Fruit fly (Drosophila melanogaster) whole organism, embryonic: Measurements from ENCODE around the gene Gk1.

Experiments
- Awh ChIP-seq: fragments of 200-800 bp; sonication (Bioruptor generic); IDR thresholded peaks from 2 replicates; pipeline ENCODE4, ENCODE4 v1.3.6; 2022; ENCODE audit warnings: missing biosample characterization, missing genetic modification characterization
- BtbVII ChIP-seq: fragments of 200-800 bp; sonication (Bioruptor generic); optimal IDR thresholded peaks from 3 replicates; lab custom pipeline; 2017; ENCODE audit warnings: missing biosample characterization, mild to moderate bottlenecking, missing genetic modification characterization
- CG10431 ChIP-seq: fragments of 200-800 bp; sonication (Bioruptor generic); optimal IDR thresholded peaks from 3 replicates; lab custom pipeline; 2018; ENCODE audit warnings: missing biosample characterization, mild to moderate bottlenecking, missing genetic modification characterization
- CG10543 ChIP-seq: fragments of 200-800 bp; sonication (Bioruptor generic); optimal IDR thresholded peaks from 3 replicates; lab custom pipeline; 2017; ENCODE audit warnings: missing biosample characterization, mild to moderate bottlenecking, missing genetic modification characterization, moderate library complexity
- CG11695 ChIP-seq: fragments of 200-800 bp; sonication (Bioruptor generic); IDR thresholded peaks from 3 replicates; pipeline ENCODE4 v1.3.6; 2022; ENCODE audit warnings: missing biosample characterization, missing genetic modification characterization
- CG12391 ChIP-seq: fragments of 200-800 bp; sonication (Bioruptor generic); optimal IDR thresholded peaks from 3 replicates; lab custom pipeline; 2018; ENCODE audit warnings: missing biosample characterization, mild to moderate bottlenecking, missing genetic modification characterization, moderate library complexity
- CG13296 ChIP-seq: fragments of 200-800 bp; sonication (Bioruptor generic); optimal IDR thresholded peaks from 3 replicates; lab custom pipeline; 2018; ENCODE audit warnings: missing biosample characterization, mild to moderate bottlenecking, missing genetic modification characterization
- CG13894 ChIP-seq: fragments of 200-800 bp; sonication (Bioruptor generic); optimal IDR thresholded peaks from 3 replicates; lab custom pipeline; 2018; ENCODE audit warnings: missing biosample characterization, mild to moderate bottlenecking, missing genetic modification characterization, moderate library complexity
- CG16779 ChIP-seq: fragments of 200-800 bp; sonication (Bioruptor generic); IDR thresholded peaks from 2 replicates; pipeline ENCODE4 v1.3.6; 2022; ENCODE audit warnings: missing biosample characterization, missing genetic modification characterization
- CG18599 ChIP-seq: fragments of 200-800 bp; sonication (Bioruptor generic); optimal IDR thresholded peaks from 3 replicates; lab custom pipeline; 2017; ENCODE audit warnings: missing biosample characterization, missing genetic modification characterization, mild to moderate bottlenecking, moderate library complexity, missing genetic modification reagents
- CG2199 ChIP-seq: fragments of 200-800 bp; sonication (Bioruptor generic); IDR thresholded peaks from 3 replicates; pipeline ENCODE4 v1.3.6; 2022; ENCODE audit warnings: missing biosample characterization, missing genetic modification characterization
- CG32532 ChIP-seq: fragments of 200-800 bp; sonication (Bioruptor generic); IDR thresholded peaks from 2 replicates; pipeline ENCODE4 v1.3.6; 2022; ENCODE audit warnings: missing biosample characterization, missing genetic modification characterization
- CG34422 ChIP-seq: fragments of 200-800 bp; sonication (Bioruptor generic); IDR thresholded peaks from 3 replicates; pipeline ENCODE4 v1.3.6; 2022; ENCODE audit warnings: missing biosample characterization, missing genetic modification characterization
- CG3838 ChIP-seq: fragments of 200-800 bp; sonication (Bioruptor generic); optimal IDR thresholded peaks from 3 replicates; lab custom pipeline; 2016; ENCODE audit warnings: missing biosample characterization, missing genetic modification characterization
- CG4282 ChIP-seq: fragments of 200-800 bp; sonication (Bioruptor generic); optimal IDR thresholded peaks from 2 replicates; lab custom pipeline; 2016; ENCODE audit warnings: missing biosample characterization, missing genetic modification characterization
- CrebB ChIP-seq: fragments of 200-800 bp; sonication (Bioruptor generic); optimal IDR thresholded peaks from 3 replicates; lab custom pipeline; 2018; ENCODE audit warnings: missing biosample characterization, mild to moderate bottlenecking, missing genetic modification characterization
- Dbx ChIP-seq: fragments of 200-800 bp; sonication (Bioruptor generic); IDR thresholded peaks from 3 replicates; pipeline ENCODE4 v1.3.6; 2022; ENCODE audit warnings: missing biosample characterization, missing genetic modification characterization
- Dip2 ChIP-seq: fragments of 200-800 bp; sonication (Bioruptor generic); IDR thresholded peaks from 2 replicates; pipeline ENCODE4 v1.3.6; 2022; ENCODE audit warnings: missing biosample characterization, missing genetic modification characterization
- Drgx ChIP-seq: fragments of 200-800 bp; sonication (Bioruptor generic); IDR thresholded peaks from 2 replicates; pipeline ENCODE4 v1.3.6; 2022; ENCODE audit warnings: missing biosample characterization, missing genetic modification characterization
- Ets65A ChIP-seq: fragments of 200-800 bp; sonication (Bioruptor generic); peaks from one replicate; lab custom pipeline; 2016; ENCODE audit warnings: missing biosample characterization, missing genetic modification characterization
- HmgZ ChIP-seq: fragments of 200-800 bp; sonication (Bioruptor generic); optimal IDR thresholded peaks from 2 replicates; lab custom pipeline; 2018; ENCODE audit warnings: missing biosample characterization, mild to moderate bottlenecking, missing genetic modification characterization
- Hr3 ChIP-seq: fragments of 200-800 bp; sonication (Bioruptor generic); optimal IDR thresholded peaks from 3 replicates; lab custom pipeline; 2016; ENCODE audit warnings: missing biosample characterization, missing genetic modification characterization
- Hr51 ChIP-seq, 2 experiments: fragments of 200-800 bp; sonication (Bioruptor generic); optimal IDR thresholded peaks; 2 replicates in 1 of 2; 3 replicates in 1 of 2; lab custom pipeline; 2016 to 2018; ENCODE audit warnings: missing biosample characterization in 2 of 2, missing genetic modification characterization in 2 of 2, mild to moderate bottlenecking in 1 of 2, moderate library complexity in 1 of 2
- Hr78 ChIP-seq, 2 experiments: fragments of 200-800 bp in 1 of 2; fragments of >200 bp in 1 of 2; sonication (Bioruptor generic) in 1 of 2; optimal IDR thresholded peaks; 2 replicates each; lab custom pipeline; 2017 to 2019; ENCODE audit warnings: missing biosample characterization in 2 of 2, missing genetic modification characterization in 2 of 2, mild to moderate bottlenecking in 1 of 2, moderate library complexity in 1 of 2
- MESR4 ChIP-seq: fragments of 200-800 bp; sonication (Bioruptor generic); optimal IDR thresholded peaks from 2 replicates; lab custom pipeline; 2018; ENCODE audit warnings: missing biosample characterization, mild to moderate bottlenecking, missing genetic modification characterization, moderate library complexity
- Nf-YB ChIP-seq: fragments of 200-800 bp; sonication (Bioruptor generic); optimal IDR thresholded peaks from 3 replicates; lab custom pipeline; 2019; ENCODE audit warnings: missing biosample characterization, mild to moderate bottlenecking, missing genetic modification characterization, moderate library complexity
- Sox100B ChIP-seq: fragments of 200-800 bp; sonication (Bioruptor generic); optimal IDR thresholded peaks from 3 replicates; lab custom pipeline; 2018; ENCODE audit warnings: missing biosample characterization, mild to moderate bottlenecking, missing genetic modification characterization
- Trl ChIP-seq, 3 experiments: fragments of >200 bp in 2 of 3; fragments of 200-800 bp in 1 of 3; sonication (Bioruptor generic) in 1 of 3; optimal IDR thresholded peaks; 2 replicates in 1 of 3; 3 replicates in 2 of 3; lab custom pipeline; 2016 to 2017; ENCODE audit warnings: missing biosample characterization in 1 of 3, missing genetic modification characterization in 1 of 3
- gcm ChIP-seq: fragments of 200-800 bp; sonication (Bioruptor generic); optimal IDR thresholded peaks from 2 replicates; lab custom pipeline; 2019; ENCODE audit warnings: missing biosample characterization, mild to moderate bottlenecking, missing genetic modification characterization, moderate library complexity
- hkb ChIP-seq, 2 experiments: fragments of 200-800 bp in 1 of 2; fragments of >200 bp in 1 of 2; sonication (Bioruptor generic) in 1 of 2; IDR thresholded peaks in 1 of 2; optimal IDR thresholded peaks in 1 of 2; 2 replicates each; pipeline versions ENCODE4 v1.3.6 to Lab custom; 2017 to 2022; ENCODE audit warnings: missing biosample characterization in 1 of 2, missing genetic modification characterization in 1 of 2
- kni ChIP-seq: fragments of 200-800 bp; sonication (Bioruptor generic); optimal IDR thresholded peaks from 3 replicates; lab custom pipeline; 2017; ENCODE audit warnings: mild to moderate bottlenecking, missing biosample characterization, missing genetic modification reagents, missing genetic modification characterization
- knrl ChIP-seq: fragments of 200-800 bp; sonication (Bioruptor generic); IDR thresholded peaks from 3 replicates; pipeline ENCODE4 v1.3.6; 2022; ENCODE audit warnings: missing biosample characterization, missing genetic modification characterization; ENCODE audit not compliant: partially characterized antibody
- lab ChIP-seq: fragments of 200-800 bp; sonication (Bioruptor generic); optimal IDR thresholded peaks from 3 replicates; lab custom pipeline; 2017; ENCODE audit warnings: missing biosample characterization, missing genetic modification characterization, mild to moderate bottlenecking, moderate library complexity, missing genetic modification reagents
- lov ChIP-seq, 2 experiments: fragments of 200-800 bp in 1 of 2; fragments of >200 bp in 1 of 2; sonication (Bioruptor generic) in 1 of 2; IDR thresholded peaks in 1 of 2; optimal IDR thresholded peaks in 1 of 2; 2 replicates in 1 of 2; 3 replicates in 1 of 2; pipeline versions ENCODE4 v1.3.6 to Lab custom; 2017 to 2022; ENCODE audit warnings: missing biosample characterization in 1 of 2, missing genetic modification characterization in 1 of 2
- nmo ChIP-seq: fragments of 200-800 bp; sonication (Bioruptor generic); optimal IDR thresholded peaks from 2 replicates; lab custom pipeline; 2018; ENCODE audit warnings: missing biosample characterization, mild to moderate bottlenecking, missing genetic modification characterization, moderate library complexity
- nom ChIP-seq: fragments of 200-800 bp; sonication (Bioruptor generic); optimal IDR thresholded peaks from 2 replicates; lab custom pipeline; 2017; ENCODE audit warnings: missing biosample characterization, missing genetic modification characterization, mild to moderate bottlenecking, moderate library complexity, missing genetic modification reagents
- pb ChIP-seq: fragments of 200-800 bp; sonication (Bioruptor generic); optimal IDR thresholded peaks from 3 replicates; lab custom pipeline; 2016; ENCODE audit warnings: missing biosample characterization, missing genetic modification characterization
- rib ChIP-seq: fragments of 200-800 bp; sonication (Bioruptor generic); IDR thresholded peaks from 2 replicates; pipeline ENCODE4 v1.3.6; 2022; ENCODE audit warnings: missing biosample characterization, missing genetic modification characterization
- slp2 ChIP-seq: fragments of 200-800 bp; sonication (Bioruptor generic); optimal IDR thresholded peaks from 2 replicates; lab custom pipeline; 2016; ENCODE audit warnings: missing biosample characterization, missing genetic modification characterization
- vvl ChIP-seq: fragments of 200-800 bp; sonication (Bioruptor generic); IDR thresholded peaks from 2 replicates; pipeline ENCODE4 v1.3.6; 2022; ENCODE audit warnings: missing biosample characterization, missing genetic modification characterization

The Gk1 gene

dm6 chr3L:224004-224951 is 18.6 kb upstream of the Gk1 start (continued):
- peak; percentile 20 for TF ChIP-seq Sox100B
- TF ChIP-seq HmgZ (tag; lab: Kevin White, UChicago), result peak; percentile 2
- peak; percentile 46; the same call in 1 of the 2 replicates for TF ChIP-seq CG16779 (GFP tag; lab: Robert Waterston, UW)
- peak; percentile 84 for TF ChIP-seq kni (GFP tag; lab: Kevin White, UChicago)
- peak; percentile 78 for TF ChIP-seq nom (GFP tag; lab: Kevin White, UChicago)
- peak; percentile 32; the same call in 1 of the 2 replicates for TF ChIP-seq CG32532 (GFP tag; lab: Robert Waterston, UW)
- TF ChIP-seq BtbVII, result peak; percentile 6
- TF ChIP-seq Dip2 (GFP tag; lab: Robert Waterston, UW), result no peak
- TF ChIP-seq Ets65A (GFP tag; lab: Kevin White, UChicago), result peak; percentile 51
- TF ChIP-seq hkb (optimal IDR thresholded peaks at IDR 0.05; lab: Kevin White, UChicago), result no peak
- no peak for TF ChIP-seq hkb (GFP tag; IDR thresholded peaks at IDR 0.05; lab: Robert Waterston, UW)
- peak; percentile 47 for TF ChIP-seq CG3838 (GFP tag; lab: Kevin White, UChicago)
- peak; percentile 30 for TF ChIP-seq rib
- peak; percentile 21 for TF ChIP-seq CG13894 (tag; lab: Kevin White, UChicago)
- peak; percentile 90 for TF ChIP-seq CG10543 (GFP tag; lab: Kevin White, UChicago)
- no peak for TF ChIP-seq CG12391
- no peak for TF ChIP-seq slp2 (GFP tag; lab: Kevin White, UChicago)
- peak; percentile 76 for TF ChIP-seq CG34422 (GFP tag; lab: Robert Waterston, UW)
- peak; percentile 16 for TF ChIP-seq lab
- peak; percentile 32; the same call in 1 of the 2 replicates for TF ChIP-seq Awh (GFP tag; lab: Robert Waterston, UW)
- TF ChIP-seq CG18599 (GFP tag; lab: Kevin White, UChicago), result peak; percentile 28
- TF ChIP-seq CG11695, result peak; percentile 6; the same call in 1 of the 3 replicates
- TF ChIP-seq lov (optimal IDR thresholded peaks at IDR 0.05; lab: Kevin White, UChicago), result no peak
- peak; percentile 77; the same call in 1 of the 3 replicates for TF ChIP-seq lov (GFP tag; IDR thresholded peaks at IDR 0.05; lab: Robert Waterston, UW)
- TF ChIP-seq nmo, result peak; percentile 14
- TF ChIP-seq Hr3 (GFP tag; lab: Kevin White, UChicago), result no peak
- TF ChIP-seq Trl (optimal IDR thresholded peaks at IDR 0.05; lab: Kevin White, UChicago), result peak in 1 of 2 experiments; percentile 28
- peak; percentile 22 for TF ChIP-seq Trl (GFP tag; optimal IDR thresholded peaks at IDR 0.05; lab: Kevin White, UChicago)
- TF ChIP-seq Hr51 (GFP tag; optimal IDR thresholded peaks at IDR 0.05; lab: Kevin White, UChicago), result no peak
- TF ChIP-seq Nf-YB (GFP tag; lab: Kevin White, UChicago), result no peak
- peak; percentile 13 for TF ChIP-seq CG13296 (GFP tag; lab: Kevin White, UChicago)
- peak; percentile 58 for TF ChIP-seq CG10431 (GFP tag; lab: Kevin White, UChicago)
- TF ChIP-seq knrl (GFP tag; lab: Robert Waterston, UW), result 0 out of 3 replicates have a peak, but pooled peaks have one; percentile 36
- TF ChIP-seq MESR4 (GFP tag; lab: Kevin White, UChicago), result peak; percentile 99
- TF ChIP-seq Hr78 (GFP tag; optimal IDR thresholded peaks at IDR 0.05; lab: Kevin White, UChicago), result no peak
- peak; percentile 39 for TF ChIP-seq vvl
- peak; percentile 42 for TF ChIP-seq CG4282 (GFP tag; lab: Kevin White, UChicago)
- peak; percentile 74; the same call in 1 of the 3 replicates for TF ChIP-seq CG2199 (GFP tag; lab: Robert Waterston, UW)
- peak; percentile 1 for TF ChIP-seq CrebB (tag; lab: Kevin White, UChicago)
- TF ChIP-seq Dbx, result peak; percentile 25
- peak; percentile 37; the same call in 1 of the 2 replicates for TF ChIP-seq Drgx
- TF ChIP-seq pb (GFP tag; lab: Kevin White, UChicago), result no peak
- peak; percentile 52 for TF ChIP-seq gcm (GFP tag; lab: Kevin White, UChicago)
